Fruit fly (Drosophila melanogaster): ENCODE data around the gene CG10376.

The CG10376 gene

DNA sequence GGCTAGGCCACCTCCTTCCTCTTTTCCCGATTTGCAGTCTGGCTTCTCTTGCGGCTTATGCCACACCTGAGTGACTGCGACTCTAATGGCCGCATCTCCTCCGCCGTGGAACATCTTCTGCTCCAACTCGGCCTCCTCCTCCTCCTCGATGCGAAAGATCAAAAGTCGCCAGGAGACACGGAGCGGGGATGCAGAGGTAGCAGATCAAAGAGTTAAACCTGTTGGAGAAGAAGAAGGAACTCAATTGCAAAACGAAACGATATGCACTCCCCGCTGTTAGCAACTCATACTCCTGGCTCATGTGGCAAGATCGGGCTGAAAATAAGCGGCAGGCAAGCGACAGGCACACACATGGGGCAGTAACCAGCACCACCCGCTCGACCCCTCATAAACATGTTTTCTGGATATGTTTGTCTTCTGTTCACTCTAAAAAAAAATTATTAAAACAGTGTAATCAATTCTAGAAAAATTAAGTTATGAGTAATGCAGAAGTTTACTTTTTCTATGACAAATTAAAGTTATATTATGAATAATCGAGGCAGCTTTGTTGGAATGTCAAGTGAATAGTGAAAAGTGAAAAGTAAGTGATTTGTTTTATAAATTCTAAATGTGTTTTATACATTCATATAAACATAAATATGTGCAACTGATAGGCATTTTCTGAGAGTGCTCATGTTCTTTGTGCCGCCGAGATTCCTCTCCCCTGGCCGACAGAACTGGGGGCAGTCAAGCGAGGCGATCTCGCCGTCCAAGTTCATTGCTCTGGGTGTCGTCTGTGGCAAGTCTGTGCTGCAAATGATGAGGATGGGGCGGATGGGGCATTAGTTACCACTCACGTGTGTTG, 38.0 kb downstream of the CG10376 start:
- TF ChIP-seq CG5204 (GFP tag; optimal IDR thresholded peaks at IDR 0.05) (no peak), CG7045 (GFP tag; optimal IDR thresholded peaks at IDR 0.05) (no peak), CG12768 (GFP tag; optimal IDR thresholded peaks at IDR 0.05) (no peak), Clk (GFP tag; optimal IDR thresholded peaks at IDR 0.05) (no peak), CG14711 (tag; optimal IDR thresholded peaks at IDR 0.05) (no peak), cnc (optimal IDR thresholded peaks at IDR 0.05) (no peak), Crg-1 (GFP tag; optimal IDR thresholded peaks at IDR 0.05) (no peak), CG1620 (GFP tag; optimal IDR thresholded peaks at IDR 0.05) (no peak), tj (GFP tag; optimal IDR thresholded peaks at IDR 0.05) (no peak), cic (GFP tag; optimal IDR thresholded peaks at IDR 0.05) (no peak), CG33017 (tag; optimal IDR thresholded peaks at IDR 0.05) (no peak), pad (GFP tag; optimal IDR thresholded peaks at IDR 0.05) (no peak)

DNA sequence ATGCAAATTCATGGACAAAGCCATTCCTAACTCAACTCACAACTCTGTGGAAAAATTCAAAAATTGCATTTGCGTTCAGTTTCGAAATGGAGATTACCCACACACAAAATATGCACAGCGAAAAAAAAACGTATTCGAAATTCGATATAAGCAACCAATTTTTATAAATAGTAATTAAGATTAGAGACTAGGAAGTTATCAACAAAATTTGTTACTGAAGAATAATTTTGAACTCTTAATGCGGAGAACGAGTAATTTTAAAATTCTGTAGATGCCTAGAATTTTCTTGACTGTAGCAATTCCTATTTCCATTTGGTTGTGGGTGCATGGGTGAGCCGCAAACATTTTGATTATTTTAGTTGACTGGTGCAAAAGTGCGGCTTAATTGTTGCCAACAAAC, 39.5 kb downstream of the CG10376 start:
- TF ChIP-seq Crg-1 (GFP tag; optimal IDR thresholded peaks at IDR 0.05) (no peak), tj (GFP tag; optimal IDR thresholded peaks at IDR 0.05) (no peak), kay (GFP tag; ENCODE audit: borderline replicate concordance) (peak; percentile 6), CG7101 (tag; optimal IDR thresholded peaks at IDR 0.05) (no peak), CG7045 (GFP tag; optimal IDR thresholded peaks at IDR 0.05) (no peak)

DNA sequence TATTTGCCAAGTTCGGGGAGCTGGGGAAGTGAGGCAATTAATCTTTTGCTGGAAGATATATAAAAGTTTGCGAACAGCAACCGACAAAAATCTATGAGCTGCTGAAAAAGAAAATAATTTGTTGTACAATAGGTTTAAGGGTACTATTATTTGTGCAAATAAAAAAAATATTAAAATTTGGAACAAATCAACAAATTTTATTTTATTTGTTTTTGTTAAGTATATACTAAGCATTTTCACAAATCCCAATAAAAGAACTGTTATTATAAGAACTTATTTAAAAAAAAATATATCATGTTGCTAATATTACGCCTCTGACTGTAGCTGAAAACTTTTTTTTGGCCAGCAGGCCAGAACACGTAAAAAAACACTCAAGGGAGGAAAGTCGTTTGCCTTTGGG, 44.8 kb downstream of the CG10376 start:
- TF ChIP-seq CG7045 (GFP tag; optimal IDR thresholded peaks at IDR 0.05) (no peak), bab1 (GFP tag; optimal IDR thresholded peaks at IDR 0.05) (no peak), cic (GFP tag; optimal IDR thresholded peaks at IDR 0.05) (no peak), CG33017 (tag; optimal IDR thresholded peaks at IDR 0.05) (no peak), ovo (GFP tag; optimal IDR thresholded peaks at IDR 0.05) (no peak), tj (GFP tag; optimal IDR thresholded peaks at IDR 0.05) (no peak), kay (GFP tag; ENCODE audit: borderline replicate concordance) (no peak), CG5204 (GFP tag; optimal IDR thresholded peaks at IDR 0.05) (no peak), pad (GFP tag; optimal IDR thresholded peaks at IDR 0.05) (no peak), Mnt (GFP tag; optimal IDR thresholded peaks at IDR 0.05) (no peak)

DNA sequence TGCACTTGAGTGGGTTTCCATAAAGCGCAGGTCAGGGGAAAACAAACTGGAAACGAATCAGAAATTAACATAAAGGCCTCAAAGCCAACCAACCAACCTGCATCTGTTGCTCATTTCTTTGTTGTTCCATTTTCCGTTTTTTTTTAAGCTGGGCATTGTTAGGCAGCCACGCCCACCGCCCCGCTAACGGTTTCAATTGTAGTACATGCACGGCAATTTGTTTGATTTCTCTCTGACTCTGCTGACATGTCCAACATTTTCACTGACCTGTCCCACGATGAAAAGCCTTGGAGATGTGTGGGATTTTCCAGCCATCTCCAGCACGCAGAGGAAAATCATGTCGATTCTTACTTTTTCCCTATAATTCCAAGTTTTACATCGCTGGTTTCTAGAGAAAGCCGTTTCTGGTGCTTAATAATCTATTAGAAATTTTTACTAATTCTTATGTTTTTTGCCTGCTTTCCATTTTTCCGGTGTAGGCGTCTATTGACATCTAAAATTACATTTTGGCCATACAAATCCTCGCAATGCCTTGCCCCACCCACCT, 46.1 kb downstream of the CG10376 start:
- no peak for TF ChIP-seq toe (GFP tag; optimal IDR thresholded peaks at IDR 0.05)
- no peak for TF ChIP-seq Clk (GFP tag; optimal IDR thresholded peaks at IDR 0.05)
- TF ChIP-seq Mnt (GFP tag; optimal IDR thresholded peaks at IDR 0.05) = no peak

DNA sequence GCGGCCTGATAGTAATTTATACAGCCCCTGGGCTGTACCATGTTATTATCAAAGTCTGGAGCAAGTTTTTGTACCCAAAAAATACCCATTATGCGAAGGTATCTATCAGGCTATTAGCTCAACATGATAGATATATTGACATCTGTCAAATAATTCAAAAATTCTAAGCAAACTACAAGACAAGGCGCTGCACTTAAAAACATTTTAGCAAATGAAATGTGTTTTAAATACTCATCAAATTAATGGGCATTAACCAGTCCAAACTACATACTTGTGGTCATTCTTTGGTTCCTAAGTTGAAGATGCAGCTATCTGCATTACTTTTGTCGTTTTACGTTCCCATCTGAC, 49.6 kb downstream of the CG10376 start:
- no peak for TF ChIP-seq pad (GFP tag; optimal IDR thresholded peaks at IDR 0.05)
- no peak for TF ChIP-seq CG11617 (GFP tag; optimal IDR thresholded peaks at IDR 0.05)
- TF ChIP-seq CG14711 (tag; optimal IDR thresholded peaks at IDR 0.05) = peak; percentile 23

DNA sequence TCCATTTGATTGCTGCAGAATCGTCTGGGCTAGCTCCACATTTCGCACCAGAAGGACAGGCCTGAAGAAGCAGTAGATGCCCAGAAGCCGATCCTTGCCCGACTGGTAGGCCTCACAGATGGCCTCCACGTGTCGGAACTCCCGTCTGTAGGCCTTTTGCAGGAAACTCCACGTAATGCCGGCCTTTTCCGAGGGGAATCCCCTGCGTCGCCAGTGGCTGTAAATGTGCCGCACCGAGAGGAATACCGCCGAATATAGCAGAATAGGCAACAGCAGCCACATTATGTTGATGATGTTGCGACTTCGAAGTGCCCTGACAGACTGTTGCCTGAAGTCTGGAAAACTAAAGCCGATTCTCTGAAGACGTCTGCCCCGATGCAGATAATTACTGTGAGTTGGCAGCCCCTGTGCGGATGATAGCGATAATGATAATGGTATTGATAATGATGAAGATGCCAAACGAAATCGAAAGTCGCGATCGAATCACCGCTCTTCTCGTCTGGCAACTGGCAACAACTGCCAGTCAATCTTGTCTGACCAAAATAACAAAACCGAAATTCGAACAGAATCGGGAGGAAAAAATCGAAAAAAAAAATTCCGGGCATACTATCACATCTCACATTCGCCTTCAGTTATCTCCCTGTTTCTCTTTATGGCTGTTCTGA, 50.1 kb downstream of the CG10376 start, which contains the start of gene Cyp310a1:
Cyp310a1 (minus strand) TSS at position 348 of the 665 bp plus-strand sequence.
- TF ChIP-seq CG7101 (tag; optimal IDR thresholded peaks at IDR 0.05) (no peak), Mnt (GFP tag; optimal IDR thresholded peaks at IDR 0.05) (no peak), toe (GFP tag; optimal IDR thresholded peaks at IDR 0.05) (no peak), CG5204 (GFP tag; optimal IDR thresholded peaks at IDR 0.05) (no peak), Crg-1 (GFP tag; optimal IDR thresholded peaks at IDR 0.05) (no peak), CG14711 (tag; optimal IDR thresholded peaks at IDR 0.05) (no peak), tj (GFP tag; optimal IDR thresholded peaks at IDR 0.05) (no peak), cic (GFP tag; optimal IDR thresholded peaks at IDR 0.05) (no peak), Clk (GFP tag; optimal IDR thresholded peaks at IDR 0.05) (no peak), CG7045 (GFP tag; optimal IDR thresholded peaks at IDR 0.05) (no peak)

Data from whole organism, adult.